Worm (Caenorhabditis elegans) whole organism, L1 larva: Measurements from ENCODE around the gene Y58A7A.1.
A peak's percentile ranks its signal among the peaks of the same experiment; 100 is the strongest.

ENCODE experiments used
- Y116A8C.19 ChIP-seq: sonication (generic microtip); optimal IDR thresholded peaks from 2 replicates; lab custom pipeline; 2016; ENCODE audit warnings: missing compliant biosample characterization, missing genetic modification characterization, borderline replicate concordance
- lin-35 ChIP-seq, 2 experiments: fragments of 150-350 bp; optimal IDR thresholded peaks; 2 replicates each; lab custom pipeline; 2014; ENCODE audit warnings: missing biosample characterization in 2 of 2, missing genetic modification characterization in 2 of 2, missing genetic modification reagents in 2 of 2
- mdl-1 ChIP-seq, 2 experiments: fragments of 150-350 bp; optimal IDR thresholded peaks; 2 replicates each; lab custom pipeline; 2014 to 2017; ENCODE audit warnings: missing biosample characterization in 2 of 2, missing genetic modification characterization in 2 of 2, inconsistent platforms in 1 of 2
- pqm-1 ChIP-seq: sonication (generic microtip); optimal IDR thresholded peaks from 3 replicates; lab custom pipeline; 2017; ENCODE audit warnings: missing biosample characterization, missing genetic modification characterization

ce11 chrV:5080853-5081338, 11.6 kb upstream of the Y58A7A.1 start, which contains the start of gene Y58A7A.3:
- TF ChIP-seq pqm-1 (tag; lab: Kevin White, UChicago) (no peak), mdl-1 (tag; optimal IDR thresholded peaks at IDR 0.05; lab: Kevin White, UChicago) (peak in 1 of 2 experiments; percentile 67), lin-35 (GFP tag; optimal IDR thresholded peaks at IDR 0.05; lab: Kevin White, UChicago) (peak in 1 of 2 experiments; percentile 71), Y116A8C.19 (tag; lab: Kevin White, UChicago) (no peak)
